Worm (Caenorhabditis elegans) whole organism, L1 larva: ENCODE results near the gene ZK856.16.
A peak's percentile ranks its signal among the peaks of the same experiment; 100 is the strongest.

Experiments used
- C16A3.4 ChIP-seq: fragments of 150-350 bp; optimal IDR thresholded peaks from 2 replicates; lab custom pipeline; 2014; ENCODE audit warnings: missing biosample characterization, missing genetic modification characterization
- C34B4.2 ChIP-seq: sonication (generic microtip); optimal IDR thresholded peaks from 2 replicates; lab custom pipeline; 2017; ENCODE audit warnings: mild to moderate bottlenecking, missing genetic modification characterization, missing compliant biosample characterization
- F16B12.6 ChIP-seq: fragments of 150-350 bp; optimal IDR thresholded peaks from 2 replicates; lab custom pipeline; 2014; ENCODE audit warnings: missing biosample characterization, missing genetic modification characterization
- alr-1 ChIP-seq: fragments of 200-800 bp; sonication (Bioruptor generic); optimal IDR thresholded peaks from 2 replicates; lab custom pipeline; 2018; ENCODE audit warnings: borderline replicate concordance, mild to moderate bottlenecking, missing genetic modification characterization, missing compliant biosample characterization
- ceh-63 ChIP-seq: fragments of 200-800 bp; sonication (Bioruptor generic); optimal IDR thresholded peaks from 2 replicates; lab custom pipeline; 2018; ENCODE audit warnings: mild to moderate bottlenecking, missing genetic modification characterization, missing compliant biosample characterization
- ceh-8 ChIP-seq: fragments of 200-800 bp; sonication (Bioruptor generic); optimal IDR thresholded peaks from 2 replicates; lab custom pipeline; 2018; ENCODE audit warnings: mild to moderate bottlenecking, missing genetic modification characterization, moderate library complexity, missing compliant biosample characterization
- ceh-82 ChIP-seq, 3 experiments: fragments of 150-350 bp in 1 of 3; sonication (generic microtip) in 2 of 3; optimal IDR thresholded peaks; 2 replicates each; lab custom pipeline; 2014 to 2017; ENCODE audit warnings: missing biosample characterization in 3 of 3, missing genetic modification characterization in 3 of 3
- dpl-1 ChIP-seq, 3 experiments: fragments of 150-350 bp in 2 of 3; sonication (generic microtip) in 1 of 3; optimal IDR thresholded peaks; 2 replicates each; lab custom pipeline; 2014 to 2017; ENCODE audit warnings: missing biosample characterization in 3 of 3, missing genetic modification characterization in 3 of 3, missing genetic modification reagents in 3 of 3
- dsc-1 ChIP-seq: sonication (generic microtip); optimal IDR thresholded peaks from 2 replicates; lab custom pipeline; 2016; ENCODE audit warnings: mild to moderate bottlenecking, missing genetic modification characterization, missing compliant biosample characterization
- efl-1 ChIP-seq, 4 experiments: fragments of 150-350 bp; optimal IDR thresholded peaks in 3 of 4; peaks in 1 of 4; 1 replicate in 1 of 4; 2 replicates in 3 of 4; lab custom pipeline; 2014; ENCODE audit warnings: missing biosample characterization in 2 of 4, missing genetic modification characterization in 2 of 4, missing genetic modification reagents in 2 of 4
- efl-3 ChIP-seq: fragments of 200-800 bp; sonication (Bioruptor generic); optimal IDR thresholded peaks from 2 replicates; lab custom pipeline; 2018; ENCODE audit warnings: mild to moderate bottlenecking, missing genetic modification characterization, missing compliant biosample characterization
- egl-13 ChIP-seq: sonication (generic microtip); optimal IDR thresholded peaks from 2 replicates; lab custom pipeline; 2016; ENCODE audit warnings: missing genotype, missing genetic modification reagents, missing genetic modification characterization, missing compliant biosample characterization
- elt-2 ChIP-seq: sonication (generic microtip); optimal IDR thresholded peaks from 2 replicates; lab custom pipeline; 2016; ENCODE audit warnings: missing genetic modification characterization, mild to moderate bottlenecking, inconsistent platforms, missing compliant biosample characterization, missing genetic modification reagents
- ets-5 ChIP-seq: fragments of 200-800 bp; sonication (Bioruptor generic); IDR thresholded peaks from 2 replicates; pipeline ENCODE4 v1.3.6; 2022; ENCODE audit warnings: missing genetic modification characterization, missing compliant biosample characterization
- fkh-8 ChIP-seq: sonication (generic microtip); optimal IDR thresholded peaks from 2 replicates; lab custom pipeline; 2016; ENCODE audit warnings: mild to moderate bottlenecking, missing genetic modification characterization, missing compliant biosample characterization
- grh-1 ChIP-seq: fragments of 200-800 bp; sonication (Bioruptor generic); IDR thresholded peaks from 2 replicates; pipeline ENCODE4 v1.3.6; 2022; ENCODE audit warnings: missing genetic modification reagents, missing genetic modification characterization, missing compliant biosample characterization
- hlh-17 ChIP-seq: fragments of 200-800 bp; sonication (Bioruptor generic); optimal IDR thresholded peaks from 2 replicates; lab custom pipeline; 2018; ENCODE audit warnings: missing genetic modification characterization, mild to moderate bottlenecking, missing compliant biosample characterization, moderate library complexity, borderline replicate concordance
- hlh-4 ChIP-seq: sonication (generic microtip); optimal IDR thresholded peaks from 2 replicates; lab custom pipeline; 2016; ENCODE audit warnings: mild to moderate bottlenecking, missing genetic modification characterization, missing compliant biosample characterization
- hpl-2 ChIP-seq: fragments of 150-350 bp; optimal IDR thresholded peaks from 2 replicates; lab custom pipeline; 2014; ENCODE audit warnings: missing biosample characterization, missing genetic modification reagents, missing genetic modification characterization
- lin-14 ChIP-seq: fragments of 200-800 bp; sonication (Bioruptor generic); optimal IDR thresholded peaks from 2 replicates; lab custom pipeline; 2018; ENCODE audit warnings: mild to moderate bottlenecking, missing genetic modification characterization, moderate library complexity, missing compliant biosample characterization
- lin-15B ChIP-seq: fragments of 150-350 bp; sonication (generic microtip); optimal IDR thresholded peaks from 3 replicates; lab custom pipeline; 2014; ENCODE audit warnings: missing biosample characterization, missing genetic modification characterization
- lin-35 ChIP-seq, 2 experiments: fragments of 150-350 bp; optimal IDR thresholded peaks; 2 replicates each; lab custom pipeline; 2014; ENCODE audit warnings: missing biosample characterization in 2 of 2, missing genetic modification characterization in 2 of 2, missing genetic modification reagents in 2 of 2
- lin-39 ChIP-seq: fragments of 150-350 bp; optimal IDR thresholded peaks from 2 replicates; lab custom pipeline; 2014; ENCODE audit warnings: missing biosample characterization, missing genetic modification reagents, missing genetic modification characterization
- lir-3 ChIP-seq: sonication (generic microtip); optimal IDR thresholded peaks from 2 replicates; lab custom pipeline; 2016; ENCODE audit warnings: mild to moderate bottlenecking, missing genetic modification characterization, moderate library complexity, missing compliant biosample characterization; ENCODE audit not compliant: poor library complexity
- nhr-11 ChIP-seq: fragments of 150-350 bp; optimal IDR thresholded peaks from 2 replicates; lab custom pipeline; 2014; ENCODE audit warnings: missing biosample characterization, missing genetic modification characterization
- nhr-12 ChIP-seq: sonication (generic microtip); optimal IDR thresholded peaks from 2 replicates; lab custom pipeline; 2017; ENCODE audit warnings: missing biosample characterization, missing genetic modification characterization
- nhr-19 ChIP-seq: fragments of 200-800 bp; sonication (Bioruptor generic); conservative IDR thresholded peaks from 2 replicates; pipeline ENCODE4 v1.3.6; 2022; ENCODE audit warnings: missing genetic modification characterization, missing compliant biosample characterization
- nhr-20 ChIP-seq: sonication (generic microtip); optimal IDR thresholded peaks from 2 replicates; lab custom pipeline; 2016; ENCODE audit warnings: mild to moderate bottlenecking, missing genetic modification characterization, missing compliant biosample characterization
- nhr-237 ChIP-seq: fragments of 150-350 bp; optimal IDR thresholded peaks from 2 replicates; lab custom pipeline; 2014; ENCODE audit warnings: missing biosample characterization, missing genetic modification characterization
- nhr-28 ChIP-seq: fragments of 150-350 bp; optimal IDR thresholded peaks from 2 replicates; lab custom pipeline; 2014; ENCODE audit warnings: missing biosample characterization, missing genetic modification characterization
- nhr-47 ChIP-seq: sonication (generic microtip); optimal IDR thresholded peaks from 2 replicates; lab custom pipeline; 2016; ENCODE audit warnings: mild to moderate bottlenecking, missing genetic modification characterization, moderate library complexity, missing compliant biosample characterization
- nhr-71 ChIP-seq: sonication (generic microtip); optimal IDR thresholded peaks from 2 replicates; lab custom pipeline; 2016; ENCODE audit warnings: mild to moderate bottlenecking, missing genetic modification characterization, moderate library complexity, missing compliant biosample characterization
- nhr-85 ChIP-seq: sonication (generic microtip); peaks from one replicate; lab custom pipeline; 2016; ENCODE audit warnings: missing genetic modification characterization, inconsistent platforms, missing compliant biosample characterization
- pax-3 ChIP-seq: fragments of 200-800 bp; sonication (Bioruptor generic); optimal IDR thresholded peaks from 2 replicates; lab custom pipeline; 2018; ENCODE audit warnings: mild to moderate bottlenecking, missing genetic modification characterization, moderate library complexity, missing compliant biosample characterization
- pqm-1 ChIP-seq: sonication (generic microtip); optimal IDR thresholded peaks from 3 replicates; lab custom pipeline; 2017; ENCODE audit warnings: missing biosample characterization, missing genetic modification characterization
- skn-1 ChIP-seq: fragments of 150-350 bp; optimal IDR thresholded peaks from 2 replicates; lab custom pipeline; 2014; ENCODE audit warnings: missing biosample characterization, missing genetic modification characterization
- snu-23 ChIP-seq: sonication (generic microtip); optimal IDR thresholded peaks from 2 replicates; lab custom pipeline; 2016; ENCODE audit warnings: missing genetic modification characterization, missing compliant biosample characterization
- sox-4 ChIP-seq: sonication (generic microtip); optimal IDR thresholded peaks from 2 replicates; lab custom pipeline; 2016; ENCODE audit warnings: missing genetic modification characterization, missing compliant biosample characterization
- sup-37 ChIP-seq: fragments of 200-800 bp; sonication (Bioruptor generic); optimal IDR thresholded peaks from 2 replicates; lab custom pipeline; 2018; ENCODE audit warnings: mild to moderate bottlenecking, missing genetic modification characterization, missing compliant biosample characterization
- tlp-1 ChIP-seq: fragments of 150-350 bp; optimal IDR thresholded peaks from 2 replicates; lab custom pipeline; 2014; ENCODE audit warnings: missing biosample characterization, missing genetic modification characterization
- unc-30 ChIP-seq: sonication (generic microtip); optimal IDR thresholded peaks from 2 replicates; lab custom pipeline; 2017; ENCODE audit warnings: missing biosample characterization, missing genetic modification characterization
- unc-86 ChIP-seq: sonication (generic microtip); optimal IDR thresholded peaks from 2 replicates; lab custom pipeline; 2016; ENCODE audit warnings: missing genetic modification characterization, missing compliant biosample characterization
- xbp-1 ChIP-seq: sonication (generic microtip); optimal IDR thresholded peaks from 2 replicates; lab custom pipeline; 2016; ENCODE audit warnings: missing genetic modification characterization, missing compliant biosample characterization
- ztf-4 ChIP-seq: fragments of 150-350 bp; optimal IDR thresholded peaks from 2 replicates; lab custom pipeline; 2014; ENCODE audit warnings: missing biosample characterization, missing genetic modification characterization

The ZK856.16 gene

DNA sequence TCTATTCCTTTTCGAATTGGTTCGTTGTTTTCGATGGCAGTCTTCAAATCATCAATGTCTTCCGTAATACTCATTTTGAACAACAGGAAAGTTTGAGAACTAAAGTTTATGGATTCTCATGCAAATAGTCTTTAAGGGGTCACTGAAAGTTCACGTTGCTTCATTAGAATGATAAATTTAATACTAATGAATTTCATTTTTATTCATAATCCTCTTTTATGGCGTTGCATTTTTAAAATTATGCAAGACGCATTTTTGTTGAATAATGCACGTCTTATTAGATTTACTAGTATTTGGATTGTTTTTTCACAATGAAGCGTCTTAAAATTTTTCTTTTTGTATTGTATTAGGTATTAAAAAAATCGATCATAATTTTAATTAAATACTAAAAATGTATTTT, 37.7 kb upstream of the ZK856.16 start, which contains the start of gene C12D8.9:
Gene C12D8.9, minus strand, starts transcription at position 101 of the 400 bp plus-strand sequence.
- no peak for TF ChIP-seq tlp-1 (tag; lab: Kevin White, UChicago)
- no peak for TF ChIP-seq nhr-11 (tag; lab: Kevin White, UChicago)
- TF ChIP-seq nhr-19 (GFP tag; lab: Robert Waterston, UW), result no peak
- TF ChIP-seq snu-23 (GFP tag; lab: Kevin White, UChicago), result no peak
- TF ChIP-seq efl-3 (GFP tag; lab: Kevin White, UChicago), result no peak
- no peak for TF ChIP-seq nhr-28
- no peak for TF ChIP-seq C34B4.2 (tag; lab: Kevin White, UChicago)
- no peak for TF ChIP-seq lin-39
- no peak for TF ChIP-seq ztf-4
- TF ChIP-seq nhr-12 (tag; lab: Kevin White, UChicago), result no peak
- TF ChIP-seq lin-35 (GFP tag; optimal IDR thresholded peaks at IDR 0.05; lab: Kevin White, UChicago), result no peak
- no peak for TF ChIP-seq ets-5
- no peak for TF ChIP-seq hpl-2 (GFP tag; lab: Kevin White, UChicago)
- no peak for TF ChIP-seq unc-86 (tag; lab: Kevin White, UChicago)
- TF ChIP-seq unc-30 (tag; lab: Kevin White, UChicago), result no peak
- TF ChIP-seq hlh-17, result no peak
- TF ChIP-seq pqm-1, result no peak
- TF ChIP-seq sup-37 (GFP tag; lab: Kevin White, UChicago), result no peak
- TF ChIP-seq alr-1 (tag; lab: Kevin White, UChicago), result no peak

DNA sequence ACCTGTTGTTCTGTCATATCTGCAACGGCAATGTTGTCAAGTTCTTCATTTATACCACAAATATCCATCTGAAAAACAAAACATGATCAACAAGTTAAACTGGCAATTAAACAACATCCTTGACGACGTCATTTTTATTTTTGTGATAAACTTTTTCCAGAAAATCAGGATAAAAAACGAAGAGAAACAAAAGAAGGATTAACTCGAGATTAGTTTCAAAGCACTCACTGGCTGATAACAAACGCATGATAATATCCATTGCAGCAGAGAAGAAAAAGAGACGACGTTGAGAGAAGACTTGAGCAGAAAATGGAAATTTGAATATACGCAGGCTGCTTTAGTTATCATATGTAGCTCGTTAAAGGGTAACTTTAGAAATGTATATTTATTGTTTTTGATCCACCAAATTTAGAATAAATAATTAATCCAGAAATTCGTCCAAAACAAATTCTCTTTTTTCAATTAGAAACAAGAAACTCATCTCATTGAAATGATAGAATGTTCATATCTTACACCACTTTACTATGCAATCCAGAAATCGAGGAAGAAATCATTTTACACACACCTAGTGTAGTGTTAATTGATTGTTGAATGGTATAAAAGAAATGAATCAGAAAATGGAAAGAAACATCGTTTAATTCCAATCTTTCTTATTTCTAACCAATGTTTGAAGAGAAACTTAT, 35.9 kb upstream of the ZK856.16 start, which contains the start of the genes C12D8.21 and col-148:
Gene C12D8.21, minus strand, starts transcription at position 68 of the 683 bp plus-strand sequence.
Gene col-148, plus strand, starts transcription at position 633 of the 683 bp plus-strand sequence.
- TF ChIP-seq nhr-47 (tag; lab: Kevin White, UChicago) (peak; percentile 35), pax-3 (tag; lab: Kevin White, UChicago) (peak; percentile 62), nhr-71 (tag; lab: Kevin White, UChicago) (peak; percentile 11), sox-4 (peak; percentile 22), dsc-1 (tag; lab: Kevin White, UChicago) (peak; percentile 96), C16A3.4 (no peak), fkh-8 (tag; lab: Kevin White, UChicago) (peak; percentile 72), ceh-63 (GFP tag; lab: Kevin White, UChicago) (no peak)

DNA sequence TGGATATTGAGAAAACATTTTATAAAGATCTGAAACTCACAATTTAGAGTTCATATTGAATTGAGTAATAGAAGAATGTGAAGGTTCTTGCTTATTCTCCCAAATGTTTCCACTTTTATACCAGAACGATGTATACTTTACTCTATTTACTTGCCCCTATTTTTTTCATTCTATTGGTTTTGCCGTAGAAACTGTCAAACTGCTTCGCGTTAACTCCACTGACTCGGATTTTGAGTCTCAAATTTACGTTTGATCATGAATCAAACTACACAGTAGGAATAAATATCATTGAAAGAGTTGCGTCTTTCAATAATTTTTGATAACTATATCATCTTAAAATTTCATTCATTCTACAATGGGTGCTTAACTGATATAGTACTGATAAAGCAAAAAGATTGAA, 34.5 kb upstream of the ZK856.16 start, which contains the start of gene fipr-8:
Gene fipr-8, minus strand, starts transcription at position 101 of the 400 bp plus-strand sequence.
- no peak for TF ChIP-seq lin-39

DNA sequence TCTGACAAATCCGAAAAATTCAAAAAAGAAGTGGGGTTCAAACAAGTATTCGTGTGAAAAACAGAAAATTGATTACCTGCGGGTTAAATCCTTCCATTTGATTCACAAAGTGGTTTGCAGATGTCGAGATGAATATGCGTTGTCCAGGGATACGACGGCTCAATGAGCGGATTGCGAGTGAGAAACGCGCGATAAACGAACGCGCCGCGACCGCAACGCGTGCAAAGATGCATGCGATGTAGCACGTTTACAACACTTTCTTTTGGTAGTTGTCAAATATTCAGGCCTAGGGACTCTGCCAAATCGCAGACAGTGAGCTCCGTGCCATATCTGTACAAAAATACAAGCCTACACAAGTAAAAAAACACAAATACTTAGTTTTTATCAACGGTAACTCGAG, 33.3 kb upstream of the ZK856.16 start, which contains the start of gene fubl-1:
Gene fubl-1, minus strand, starts transcription at position 202 of the 400 bp plus-strand sequence.
- peak; percentile 10 for TF ChIP-seq xbp-1
- no peak for TF ChIP-seq ets-5
- TF ChIP-seq grh-1 (GFP tag; lab: Robert Waterston, UW), result no peak
- TF ChIP-seq lin-35 (GFP tag; optimal IDR thresholded peaks at IDR 0.05; lab: Kevin White, UChicago), result peak; percentile 50 to 64
- TF ChIP-seq nhr-237 (tag; lab: Kevin White, UChicago), result no peak
- TF ChIP-seq nhr-71 (tag; lab: Kevin White, UChicago), result peak; percentile 24
- no peak for TF ChIP-seq nhr-12 (tag; lab: Kevin White, UChicago)
- no peak for TF ChIP-seq nhr-85 (tag; lab: Kevin White, UChicago)
- TF ChIP-seq elt-2 (tag; lab: Kevin White, UChicago), result no peak
- peak in 1 of 3 experiments; percentile 61 for TF ChIP-seq ceh-82 (tag; optimal IDR thresholded peaks at IDR 0.05; lab: Kevin White, UChicago)
- TF ChIP-seq dpl-1 (GFP tag; optimal IDR thresholded peaks at IDR 0.05; lab: Kevin White, UChicago), result peak in 2 of 3 experiments; percentile 41 to 62
- TF ChIP-seq ceh-63 (GFP tag; lab: Kevin White, UChicago), result no peak
- peak; percentile 43 for TF ChIP-seq lin-14 (GFP tag; lab: Kevin White, UChicago)
- no peak for TF ChIP-seq hlh-4 (tag; lab: Kevin White, UChicago)
- peak; percentile 28 for TF ChIP-seq skn-1 (tag; lab: Kevin White, UChicago)
- TF ChIP-seq nhr-11 (tag; lab: Kevin White, UChicago), result no peak
- TF ChIP-seq lin-15B, result peak; percentile 55
- no peak for TF ChIP-seq sox-4
- TF ChIP-seq tlp-1 (tag; lab: Kevin White, UChicago), result no peak
- peak; percentile 37 to 42 for TF ChIP-seq efl-1 (optimal IDR thresholded peaks at IDR 0.05; lab: Kevin White, UChicago)
- peak in 1 of 2 experiments; percentile 27 for TF ChIP-seq efl-1 (GFP tag; optimal IDR thresholded peaks at IDR 0.05 in 1 of 2; lab: Kevin White, UChicago)
- no peak for TF ChIP-seq egl-13 (tag; lab: Kevin White, UChicago)
- TF ChIP-seq nhr-20, result no peak
- peak; percentile 18 for TF ChIP-seq snu-23 (GFP tag; lab: Kevin White, UChicago)
- TF ChIP-seq F16B12.6 (tag; lab: Kevin White, UChicago), result no peak
- TF ChIP-seq ceh-8, result no peak
- TF ChIP-seq fkh-8 (tag; lab: Kevin White, UChicago), result peak; percentile 74
- no peak for TF ChIP-seq lir-3 (tag; lab: Kevin White, UChicago)
